Worm (Caenorhabditis elegans) whole organism, L2 larva: Measurements from ENCODE around the gene F47G9.4.

Experiments used
- R02D3.7 ChIP-seq: fragments of 150-350 bp; optimal IDR thresholded peaks from 2 replicates; lab custom pipeline; 2014; ENCODE audit warnings: missing biosample characterization, missing genetic modification characterization
- alr-1 ChIP-seq: fragments of 150-350 bp; optimal IDR thresholded peaks from 2 replicates; lab custom pipeline; 2014; ENCODE audit warnings: missing biosample characterization, missing genetic modification characterization
- aly-2 ChIP-seq: fragments of 150-350 bp; optimal IDR thresholded peaks from 2 replicates; lab custom pipeline; 2014; ENCODE audit warnings: missing biosample characterization, missing genetic modification characterization
- ama-1 ChIP-seq: fragments of 150-350 bp; optimal IDR thresholded peaks from 2 replicates; lab custom pipeline; 2018; ENCODE audit warnings: inconsistent platforms
- fos-1 ChIP-seq: fragments of 150-350 bp; optimal IDR thresholded peaks from 2 replicates; lab custom pipeline; 2014; ENCODE audit warnings: missing biosample characterization, missing genetic modification characterization
- lsy-2 ChIP-seq, 2 experiments: fragments of 150-350 bp in 1 of 2; sonication (generic microtip) in 1 of 2; optimal IDR thresholded peaks; 2 replicates each; lab custom pipeline; 2014 to 2017; ENCODE audit warnings: missing biosample characterization in 2 of 2, missing genetic modification characterization in 2 of 2
- mdl-1 ChIP-seq, 2 experiments: fragments of 150-350 bp in 1 of 2; sonication (generic microtip) in 1 of 2; optimal IDR thresholded peaks; 2 replicates each; lab custom pipeline; 2017; ENCODE audit warnings: missing biosample characterization in 2 of 2, missing genetic modification characterization in 2 of 2
- nhr-10 ChIP-seq: sonication (generic microtip); optimal IDR thresholded peaks from 2 replicates; lab custom pipeline; 2017; ENCODE audit warnings: missing biosample characterization, missing genetic modification characterization
- nhr-12 ChIP-seq: fragments of 150-350 bp; optimal IDR thresholded peaks from 2 replicates; lab custom pipeline; 2014; ENCODE audit warnings: missing biosample characterization, missing genetic modification characterization
- snpc-4 ChIP-seq: fragments of 150-350 bp; optimal IDR thresholded peaks from 2 replicates; lab custom pipeline; 2014; ENCODE audit warnings: missing biosample characterization, missing genetic modification characterization
- unc-62 ChIP-seq: fragments of 150-350 bp; optimal IDR thresholded peaks from 2 replicates; lab custom pipeline; 2014; ENCODE audit warnings: missing biosample characterization, missing genetic modification reagents, missing genetic modification characterization
- zag-1 ChIP-seq: fragments of 150-350 bp; optimal IDR thresholded peaks from 2 replicates; lab custom pipeline; 2014; ENCODE audit warnings: missing biosample characterization, missing genetic modification characterization

- TF ChIP-seq nhr-10: no peak
- TF ChIP-seq aly-2 (tag; lab: Kevin White, UChicago): no peak
- no peak for TF ChIP-seq alr-1
- no peak for TF ChIP-seq nhr-12 (tag; lab: Kevin White, UChicago)
- no peak for TF ChIP-seq fos-1 (tag; lab: Kevin White, UChicago)
- TF ChIP-seq zag-1: no peak
- TF ChIP-seq snpc-4 (tag; lab: Kevin White, UChicago): no peak
- no peak for TF ChIP-seq unc-62 (GFP tag; lab: Kevin White, UChicago)
- TF ChIP-seq lsy-2 (tag; optimal IDR thresholded peaks at IDR 0.05; lab: Kevin White, UChicago): no peak
- no peak for TF ChIP-seq ama-1
- TF ChIP-seq R02D3.7 (tag; lab: Kevin White, UChicago): no peak
- TF ChIP-seq mdl-1 (tag; optimal IDR thresholded peaks at IDR 0.05; lab: Kevin White, UChicago): no peak
Measured at ce11 chrV:11334193-11334592, 12.6 kb upstream of the F47G9.4 start, which contains the start of gene T02E9.6.
